Fruit fly (Drosophila melanogaster): ENCODE data around the gene CG6299.

dm6 chrX:15501706-15502267, 39.3 kb downstream of the CG6299 start:
- no peak for TF ChIP-seq Sin3A (optimal IDR thresholded peaks at IDR 0.05)
- no peak for TF ChIP-seq Myc (optimal IDR thresholded peaks at IDR 0.05)
- TF ChIP-seq h (optimal IDR thresholded peaks at IDR 0.05) = no peak

All from Kc167 (cell line).